Worm (Caenorhabditis elegans) whole organism, mixed stage, embryonic: ENCODE measurements around the gene fbxa-209.

Source experiments
- ces-1 ChIP-seq: fragments of 150-350 bp; optimal IDR thresholded peaks from 2 replicates; lab custom pipeline; 2014; ENCODE audit warnings: missing biosample characterization, missing genetic modification reagents, missing genetic modification characterization
- elt-1 ChIP-seq: sonication (generic microtip); optimal IDR thresholded peaks from 2 replicates; lab custom pipeline; 2017; ENCODE audit warnings: missing genetic modification characterization, mild to moderate bottlenecking, missing compliant biosample characterization, antibody characterized with exemption, moderate library complexity, borderline replicate concordance; ENCODE audit not compliant: insufficient read depth
- lin-13 ChIP-seq: fragments of 150-350 bp; optimal IDR thresholded peaks from 2 replicates; lab custom pipeline; 2014; ENCODE audit warnings: missing biosample characterization, missing genetic modification characterization
- mls-2 ChIP-seq: sonication (generic microtip); optimal IDR thresholded peaks from 2 replicates; lab custom pipeline; 2016; ENCODE audit warnings: mild to moderate bottlenecking, missing genetic modification characterization, moderate library complexity, missing compliant biosample characterization
- nhr-2 ChIP-seq: fragments of 150-350 bp; optimal IDR thresholded peaks from 2 replicates; lab custom pipeline; 2014; ENCODE audit warnings: missing biosample characterization, missing genetic modification characterization
- nhr-237 ChIP-seq: fragments of 150-350 bp; optimal IDR thresholded peaks from 2 replicates; lab custom pipeline; 2014; ENCODE audit warnings: missing biosample characterization, missing genetic modification characterization
- snpc-4 ChIP-seq: fragments of 150-350 bp; optimal IDR thresholded peaks from 2 replicates; lab custom pipeline; 2014; ENCODE audit warnings: missing biosample characterization, missing genetic modification characterization
- unc-39 ChIP-seq: fragments of 150-350 bp; optimal IDR thresholded peaks from 2 replicates; lab custom pipeline; 2014; ENCODE audit warnings: missing biosample characterization, missing genetic modification characterization
- unc-62 ChIP-seq: fragments of 150-350 bp; optimal IDR thresholded peaks from 2 replicates; lab custom pipeline; 2014; ENCODE audit warnings: missing biosample characterization, missing genetic modification reagents, missing genetic modification characterization

DNA sequence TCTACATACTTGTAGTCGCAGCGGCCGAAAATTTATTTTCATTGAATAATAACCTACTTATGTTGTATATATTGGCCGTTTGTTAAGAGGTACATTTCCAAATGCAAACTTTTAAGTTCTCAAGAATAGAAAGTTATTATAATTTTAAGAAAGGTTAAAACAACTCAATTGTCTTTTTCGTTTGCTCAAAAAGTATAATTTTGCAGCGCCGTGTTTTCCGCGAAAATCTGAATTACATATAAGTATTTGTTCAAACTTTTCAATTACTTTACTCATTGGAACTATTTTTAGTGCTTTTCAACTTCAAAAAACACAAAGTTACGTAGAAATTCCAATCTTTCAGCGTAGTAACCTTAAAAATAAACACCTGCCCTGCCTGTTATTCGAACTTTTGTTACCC, 18.6 kb upstream of the fbxa-209 start, which contains the start of gene srh-239:
- no peak for TF ChIP-seq snpc-4 (tag; lab: Kevin White, UChicago)
- TF ChIP-seq ces-1 (GFP tag; lab: Kevin White, UChicago) = no peak
- TF ChIP-seq nhr-2 (tag; lab: Kevin White, UChicago) = no peak
- no peak for TF ChIP-seq unc-62 (GFP tag; lab: Kevin White, UChicago)
- no peak for TF ChIP-seq lin-13 (tag; lab: Kevin White, UChicago)
- no peak for TF ChIP-seq unc-39 (tag; lab: Kevin White, UChicago)
- no peak for TF ChIP-seq mls-2 (tag; lab: Kevin White, UChicago)
- no peak for TF ChIP-seq elt-1 (tag; lab: Kevin White, UChicago)
- TF ChIP-seq nhr-237 = no peak
